Worm (Caenorhabditis elegans): ENCODE results near the gene nlp-76.

nlp-76 gene

ce11 chrX:12689869-12690268 lies 26.2 kb upstream of the nlp-76 start:
- TF ChIP-seq nfya-1 (tag; optimal IDR thresholded peaks at IDR 0.05; ENCODE audit: insufficient read depth) (peak; percentile 2), eor-1 (tag; optimal IDR thresholded peaks at IDR 0.05) (no peak), nhr-28 (tag; optimal IDR thresholded peaks at IDR 0.05) (no peak), elt-2 (tag; optimal IDR thresholded peaks at IDR 0.05) (no peak), egl-27 (tag; optimal IDR thresholded peaks at IDR 0.05) (no peak), fkh-10 (GFP tag; optimal IDR thresholded peaks at IDR 0.05) (peak; percentile 94)

- TF ChIP-seq nhr-11 (tag; optimal IDR thresholded peaks at IDR 0.05) (no peak), nhr-25 (tag; optimal IDR thresholded peaks at IDR 0.05) (peak; percentile 4)
These were observed 24.9 kb upstream of the nlp-76 start for ce11 chrX:12688632-12689031.

ce11 chrX:12687482-12687881 lies 23.8 kb upstream of the nlp-76 start:
- TF ChIP-seq nhr-25 (tag; optimal IDR thresholded peaks at IDR 0.05) (peak; percentile 6), sea-2 (GFP tag; optimal IDR thresholded peaks at IDR 0.05) (no peak)

- TF ChIP-seq unc-62 (GFP tag; optimal IDR thresholded peaks at IDR 0.05) (no peak), zag-1 (tag; optimal IDR thresholded peaks at IDR 0.05) (no peak), nhr-23 (tag; optimal IDR thresholded peaks at IDR 0.05) (peak; percentile 31), nfya-1 (tag; optimal IDR thresholded peaks at IDR 0.05; ENCODE audit: insufficient read depth) (peak; percentile 14), nhr-43 (tag; optimal IDR thresholded peaks at IDR 0.05; ENCODE audit: poor library complexity, severe bottlenecking) (peak; percentile 17), nhr-25 (tag; optimal IDR thresholded peaks at IDR 0.05) (peak; percentile 91), nhr-11 (tag; optimal IDR thresholded peaks at IDR 0.05) (no peak)
These were observed 15.9 kb upstream of the nlp-76 start for ce11 chrX:12679603-12680002.

- TF ChIP-seq unc-39 (tag; optimal IDR thresholded peaks at IDR 0.05) (no peak), mdl-1 (tag; optimal IDR thresholded peaks at IDR 0.05) (no peak), zag-1 (tag; optimal IDR thresholded peaks at IDR 0.05) (no peak), nhr-76 (tag; optimal IDR thresholded peaks at IDR 0.05) (no peak), nhr-43 (tag; optimal IDR thresholded peaks at IDR 0.05; ENCODE audit: poor library complexity, severe bottlenecking) (no peak), nhr-28 (tag; optimal IDR thresholded peaks at IDR 0.05) (no peak), daf-12 (tag; optimal IDR thresholded peaks at IDR 0.05) (no peak), elt-1 (tag; optimal IDR thresholded peaks at IDR 0.05) (no peak), ama-1 (optimal IDR thresholded peaks at IDR 0.05) (no peak), nhr-25 (tag; optimal IDR thresholded peaks at IDR 0.05) (no peak), nhr-12 (tag; optimal IDR thresholded peaks at IDR 0.05) (no peak), mml-1 (tag; optimal IDR thresholded peaks at IDR 0.05) (no peak), sea-2 (GFP tag; optimal IDR thresholded peaks at IDR 0.05) (no peak), ztf-4 (tag; optimal IDR thresholded peaks at IDR 0.05) (no peak), R02D3.7 (tag; optimal IDR thresholded peaks at IDR 0.05) (no peak)
These were observed 14.8 kb upstream of the nlp-76 start, which contains the start of gene adt-1 for ce11 chrX:12678532-12678931. Gene adt-1, plus strand, starts transcription at chrX:12678832.

ce11 chrX:12677113-12677512 lies 13.4 kb upstream of the nlp-76 start:
- TF ChIP-seq nhr-25 (tag; optimal IDR thresholded peaks at IDR 0.05), result peak; percentile 47
- TF ChIP-seq sea-2 (GFP tag; optimal IDR thresholded peaks at IDR 0.05), result no peak

ce11 chrX:12671638-12672290 lies 8.1 kb upstream of the nlp-76 start:
- TF ChIP-seq nfya-1 (tag; optimal IDR thresholded peaks at IDR 0.05; ENCODE audit: insufficient read depth) (peak; percentile 28), nhr-43 (tag; optimal IDR thresholded peaks at IDR 0.05; ENCODE audit: poor library complexity, severe bottlenecking) (no peak), elt-2 (tag; optimal IDR thresholded peaks at IDR 0.05) (peak; percentile 84), mdl-1 (tag; optimal IDR thresholded peaks at IDR 0.05) (no peak), tbx-2 (tag; optimal IDR thresholded peaks at IDR 0.05) (no peak), zag-1 (tag; optimal IDR thresholded peaks at IDR 0.05) (no peak), unc-39 (tag; optimal IDR thresholded peaks at IDR 0.05) (no peak), nhr-77 (tag; optimal IDR thresholded peaks at IDR 0.05) (no peak), daf-12 (tag; optimal IDR thresholded peaks at IDR 0.05) (no peak), egl-27 (tag; optimal IDR thresholded peaks at IDR 0.05) (no peak), nhr-11 (tag; optimal IDR thresholded peaks at IDR 0.05) (peak; percentile 18), pqm-1 (tag; optimal IDR thresholded peaks at IDR 0.05) (peak; percentile 6), lsy-12 (tag; optimal IDR thresholded peaks at IDR 0.05) (no peak), hmg-11 (tag; optimal IDR thresholded peaks at IDR 0.05) (no peak), snpc-4 (tag; optimal IDR thresholded peaks at IDR 0.05) (no peak), fos-1 (tag; optimal IDR thresholded peaks at IDR 0.05) (no peak), nhr-23 (tag; optimal IDR thresholded peaks at IDR 0.05) (peak; percentile 48), elt-1 (tag; optimal IDR thresholded peaks at IDR 0.05) (peak; percentile 100)

Data from whole organism, L3 larva.